Worm (Caenorhabditis elegans) whole organism, L4/young adult: ENCODE data around the gene cey-1.

Experiments used
- W03F9.2 ChIP-seq: fragments of 150-350 bp; optimal IDR thresholded peaks from 2 replicates; lab custom pipeline; 2014; ENCODE audit warnings: missing biosample characterization, missing genetic modification characterization
- dao-5 ChIP-seq: sonication (generic microtip); optimal IDR thresholded peaks from 2 replicates; lab custom pipeline; 2016; ENCODE audit warnings: missing genotype, missing genetic modification characterization, moderate library complexity, missing compliant biosample characterization
- him-1 ChIP-seq: sonication (generic microtip); optimal IDR thresholded peaks from 2 replicates; lab custom pipeline; 2016; ENCODE audit warnings: missing genotype, missing genetic modification reagents, missing genetic modification characterization, missing compliant biosample characterization

- no peak for TF ChIP-seq him-1 (tag; lab: Kevin White, UChicago)
- TF ChIP-seq W03F9.2 (tag; lab: Kevin White, UChicago), result no peak
- TF ChIP-seq dao-5, result no peak
These were observed 31.6 kb upstream of the cey-1 start for ce11 chrII:11072565-11072964.
